Worm (Caenorhabditis elegans): ENCODE measurements around the gene R09H3.3.
"Not testable (repeated sequence)": the region's sequence is repeated elsewhere in the genome, so short reads cannot be mapped to it uniquely, and the experiment has no call there.

R09H3.3 gene

DNA sequence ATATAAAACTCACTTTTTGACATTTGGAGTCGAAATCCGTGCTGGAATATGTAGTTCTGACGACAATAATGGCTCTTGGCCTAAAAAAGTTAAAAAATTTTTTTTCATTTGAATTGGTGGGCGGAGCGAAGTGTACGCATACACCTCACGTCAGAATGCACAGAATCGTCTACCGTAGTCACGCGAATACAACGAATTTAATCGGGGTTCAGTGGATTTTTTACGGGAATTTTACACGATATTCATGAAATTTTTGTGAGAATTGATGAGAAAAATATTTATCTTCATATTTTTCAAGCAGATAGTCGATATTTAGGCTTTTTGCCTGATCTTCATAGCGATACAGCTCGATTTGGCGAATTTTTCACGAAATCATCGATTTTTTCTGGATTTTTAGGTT is at the start of gene R09H3.3:
Gene R09H3.3, minus strand, starts transcription at position 101 of the 400 bp plus-strand sequence.
- TF ChIP-seq ceh-82 (tag; optimal IDR thresholded peaks at IDR 0.05) (no peak), efl-1 (optimal IDR thresholded peaks at IDR 0.05) (no peak), efl-1 (GFP tag; optimal IDR thresholded peaks at IDR 0.05 in 1 of 2) (peak in 1 of 2 experiments; percentile 29)

ce11 chrX:1712538-1712937 is 43.9 kb upstream of the R09H3.3 start, which contains the start of gene fbxa-52:
Gene fbxa-52 (minus strand): TSS chrX:1712638.
- TF ChIP-seq rnt-1 (tag; optimal IDR thresholded peaks at IDR 0.05) (no peak), nhr-11 (tag; optimal IDR thresholded peaks at IDR 0.05) (no peak)

DNA sequence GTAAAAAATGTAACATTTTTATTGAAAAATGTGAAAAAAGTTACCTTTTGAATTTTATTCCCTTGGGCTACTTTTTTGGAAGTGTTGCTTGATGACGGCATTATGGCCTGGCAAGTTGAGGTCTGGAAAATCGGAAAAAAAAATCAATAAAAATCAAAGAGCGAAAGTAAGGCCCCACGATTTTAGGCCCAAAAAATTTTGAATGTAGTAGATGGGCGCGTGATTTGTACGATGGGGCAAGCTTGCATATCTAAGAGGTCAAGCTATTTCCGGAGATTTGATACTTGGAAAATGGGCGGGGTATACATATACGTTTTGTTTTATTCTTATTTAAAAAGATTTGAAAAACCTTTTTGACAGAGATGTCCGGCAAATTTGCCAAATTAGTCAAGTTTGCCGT is 37.9 kb upstream of the R09H3.3 start, which contains the start of gene F07G6.5:
Gene F07G6.5, minus strand, starts transcription at position 101 of the 400 bp plus-strand sequence.
- TF ChIP-seq sox-4 (tag; optimal IDR thresholded peaks at IDR 0.05) (no peak), F16B12.6 (tag; optimal IDR thresholded peaks at IDR 0.05) (no peak), nhr-85 (tag) (no peak), mab-9 (GFP tag; IDR thresholded peaks at IDR 0.05) (no peak)

ce11 chrX:1703840-1704239 is 35.2 kb upstream of the R09H3.3 start, which contains the start of gene C36C9.5:
Gene C36C9.5 (minus strand): TSS chrX:1703940.
- TF ChIP-seq nhr-85 (tag) = no peak
- TF ChIP-seq fkh-10 (GFP tag; optimal IDR thresholded peaks at IDR 0.05) = no peak
- no peak for TF ChIP-seq ama-1 (optimal IDR thresholded peaks at IDR 0.05)
- TF ChIP-seq sox-4 (tag; optimal IDR thresholded peaks at IDR 0.05) = no peak
- TF ChIP-seq elt-3 (tag; optimal IDR thresholded peaks at IDR 0.05) = no peak
- no peak for TF ChIP-seq efl-1 (optimal IDR thresholded peaks at IDR 0.05)
- TF ChIP-seq efl-1 (GFP tag; optimal IDR thresholded peaks at IDR 0.05 in 1 of 2) = no peak
- no peak for TF ChIP-seq zag-1 (tag; optimal IDR thresholded peaks at IDR 0.05)
- TF ChIP-seq lsy-2 (tag; optimal IDR thresholded peaks at IDR 0.05) = no peak
- no peak for TF ChIP-seq nhr-237 (tag; optimal IDR thresholded peaks at IDR 0.05)
- TF ChIP-seq unc-98 (GFP tag; IDR thresholded peaks at IDR 0.05) = no peak
- no peak for TF ChIP-seq unc-86 (tag; optimal IDR thresholded peaks at IDR 0.05)

- TF ChIP-seq unc-130 (tag; optimal IDR thresholded peaks at IDR 0.05) (no peak), irx-1 (tag; optimal IDR thresholded peaks at IDR 0.05) (no peak), unc-98 (GFP tag; IDR thresholded peaks at IDR 0.05) (no peak), fkh-8 (tag; optimal IDR thresholded peaks at IDR 0.05) (no peak), zag-1 (tag; optimal IDR thresholded peaks at IDR 0.05) (no peak), nhr-12 (tag; optimal IDR thresholded peaks at IDR 0.05) (no peak), ceh-88 (GFP tag; IDR thresholded peaks at IDR 0.05) (no peak), nhr-84 (tag; optimal IDR thresholded peaks at IDR 0.05) (no peak), lin-35 (GFP tag; optimal IDR thresholded peaks at IDR 0.05) (no peak), ztf-4 (tag; optimal IDR thresholded peaks at IDR 0.05) (no peak), aha-1 (tag; optimal IDR thresholded peaks at IDR 0.05) (no peak)
These were observed 34.4 kb upstream of the R09H3.3 start for ce11 chrX:1703049-1703448.

- TF ChIP-seq skn-1 (tag; optimal IDR thresholded peaks at IDR 0.05) (no peak), isw-1 (GFP tag; IDR thresholded peaks at IDR 0.05) (no peak), hpl-2 (GFP tag; optimal IDR thresholded peaks at IDR 0.05) (no peak), alr-1 (tag; optimal IDR thresholded peaks at IDR 0.05; ENCODE audit: borderline replicate concordance) (no peak), hlh-17 (GFP tag; optimal IDR thresholded peaks at IDR 0.05; ENCODE audit: borderline replicate concordance) (no peak), fkh-8 (tag; optimal IDR thresholded peaks at IDR 0.05) (no peak), nhr-237 (tag; optimal IDR thresholded peaks at IDR 0.05) (no peak), fkh-10 (GFP tag; optimal IDR thresholded peaks at IDR 0.05) (no peak), ceh-90 (tag; optimal IDR thresholded peaks at IDR 0.05) (no peak), rnt-1 (tag; optimal IDR thresholded peaks at IDR 0.05) (no peak)
These were observed 29.8 kb upstream of the R09H3.3 start for ce11 chrX:1698476-1698875.

DNA sequence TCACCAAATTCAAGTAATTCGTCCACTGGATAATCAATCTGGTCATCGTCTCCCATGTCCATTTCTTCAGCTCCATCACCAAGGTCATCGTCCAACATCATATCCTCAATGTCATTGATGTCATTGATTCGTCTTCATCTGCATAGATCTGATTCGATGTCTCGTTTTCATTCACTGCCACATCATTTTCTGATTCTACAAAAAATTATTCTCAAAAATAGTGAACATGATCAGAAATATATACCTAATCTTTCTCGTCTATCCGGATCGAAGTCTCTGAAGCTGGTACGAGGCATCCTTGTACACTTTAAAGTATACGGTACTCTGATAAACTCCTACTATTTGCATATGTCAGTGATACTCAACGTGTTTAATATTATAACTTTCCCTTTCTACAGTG is 28.2 kb upstream of the R09H3.3 start, which contains the start of gene C36C9.4:
Gene C36C9.4, minus strand, starts transcription at position 101 of the 400 bp plus-strand sequence.
- TF ChIP-seq nhr-76 (tag; optimal IDR thresholded peaks at IDR 0.05); grh-1 (GFP tag; IDR thresholded peaks at IDR 0.05); C16A3.4 (tag; optimal IDR thresholded peaks at IDR 0.05): not testable (repeated sequence)
